Fruit fly (Drosophila melanogaster) whole organism, adult: ENCODE results near the gene CG10864.

Source experiments
- CG11617 ChIP-seq: fragments of 200-800 bp; sonication (Bioruptor generic); optimal IDR thresholded peaks from 2 replicates; lab custom pipeline; 2017; ENCODE audit warnings: mild to moderate bottlenecking, missing biosample characterization, missing genetic modification reagents, missing genetic modification characterization
- CG12768 ChIP-seq: fragments of 200-800 bp; sonication (Bioruptor generic); optimal IDR thresholded peaks from 2 replicates; lab custom pipeline; 2017; ENCODE audit warnings: missing biosample characterization, missing genetic modification characterization, mild to moderate bottlenecking, moderate library complexity, missing genetic modification reagents
- CG33017 ChIP-seq: fragments of 200-800 bp; sonication (Bioruptor generic); optimal IDR thresholded peaks from 2 replicates; lab custom pipeline; 2018; ENCODE audit warnings: missing biosample characterization, mild to moderate bottlenecking, missing genetic modification characterization, moderate library complexity
- CG7101 ChIP-seq: fragments of 200-800 bp; sonication (Bioruptor generic); optimal IDR thresholded peaks from 2 replicates; lab custom pipeline; 2018; ENCODE audit warnings: missing biosample characterization, mild to moderate bottlenecking, missing genetic modification characterization, moderate library complexity
- cic ChIP-seq: fragments of 200-800 bp; sonication (Bioruptor generic); optimal IDR thresholded peaks from 2 replicates; lab custom pipeline; 2017; ENCODE audit warnings: missing biosample characterization, mild to moderate bottlenecking, missing genetic modification characterization, moderate library complexity
- kay ChIP-seq: fragments of 200-800 bp; sonication (Bioruptor generic); peaks from one replicate; lab custom pipeline; 2016; ENCODE audit warnings: missing biosample characterization, missing genetic modification characterization, borderline replicate concordance
- toe ChIP-seq: fragments of 200-800 bp; sonication (Bioruptor generic); optimal IDR thresholded peaks from 2 replicates; lab custom pipeline; 2016; ENCODE audit warnings: missing biosample characterization, missing genetic modification characterization

- TF ChIP-seq CG33017 (tag; lab: Kevin White, UChicago) = no peak
- no peak for TF ChIP-seq toe (GFP tag; lab: Kevin White, UChicago)
- no peak for TF ChIP-seq kay
- TF ChIP-seq CG11617 (GFP tag; lab: Kevin White, UChicago) = no peak
- TF ChIP-seq cic (GFP tag; lab: Kevin White, UChicago) = no peak
- TF ChIP-seq CG7101 = no peak
- no peak for TF ChIP-seq CG12768
These were observed 37.8 kb upstream of the CG10864 start for dm6 chr3R:18449188-18449587.
